Fruit fly (Drosophila melanogaster) whole organism, pupa: ENCODE measurements around the gene Cyp318a1.

Experiments used
- CG10348 ChIP-seq: fragments of 200-800 bp; sonication (Bioruptor generic); IDR thresholded peaks from 2 replicates; pipeline ENCODE4 v1.3.6; 2022; ENCODE audit warnings: missing biosample characterization, missing genetic modification characterization
- CG12605 ChIP-seq: fragments of 200-800 bp; sonication (Bioruptor generic); IDR thresholded peaks from 2 replicates; pipeline ENCODE4 v1.3.6; 2022; ENCODE audit warnings: missing biosample characterization, missing genetic modification characterization
- CG13204 ChIP-seq: fragments of 200-800 bp; sonication (Bioruptor generic); optimal IDR thresholded peaks from 2 replicates; lab custom pipeline; 2018; ENCODE audit warnings: missing biosample characterization, mild to moderate bottlenecking, missing genetic modification characterization, moderate library complexity
- CG14655 ChIP-seq: fragments of 200-800 bp; sonication (Bioruptor generic); optimal IDR thresholded peaks from 3 replicates; lab custom pipeline; 2017; ENCODE audit warnings: mild to moderate bottlenecking, missing biosample characterization, missing genetic modification reagents, missing genetic modification characterization
- CG15710 ChIP-seq: fragments of 200-800 bp; sonication (Bioruptor generic); optimal IDR thresholded peaks from 2 replicates; lab custom pipeline; 2018; ENCODE audit warnings: missing biosample characterization, mild to moderate bottlenecking, missing genetic modification characterization, moderate library complexity
- CG17806 ChIP-seq: fragments of 200-800 bp; sonication (Bioruptor generic); optimal IDR thresholded peaks from 2 replicates; lab custom pipeline; 2018; ENCODE audit warnings: missing biosample characterization, mild to moderate bottlenecking, missing genetic modification characterization, moderate library complexity
- CG32121 ChIP-seq: fragments of 200-800 bp; sonication (Bioruptor generic); IDR thresholded peaks from 2 replicates; pipeline ENCODE4 v1.3.6; 2022; ENCODE audit warnings: missing biosample characterization, missing genetic modification characterization
- CG34367 ChIP-seq: fragments of 200-800 bp; sonication (Bioruptor generic); optimal IDR thresholded peaks from 2 replicates; lab custom pipeline; 2018; ENCODE audit warnings: missing biosample characterization, mild to moderate bottlenecking, missing genetic modification characterization
- CG4496 ChIP-seq: fragments of 200-800 bp; sonication (Bioruptor generic); IDR thresholded peaks from 3 replicates; pipeline ENCODE4 v1.3.6; 2022; ENCODE audit warnings: missing biosample characterization, missing genetic modification characterization
- CG8159 ChIP-seq: fragments of 200-800 bp; sonication (Bioruptor generic); optimal IDR thresholded peaks from 3 replicates; lab custom pipeline; 2018; ENCODE audit warnings: missing biosample characterization, mild to moderate bottlenecking, missing genetic modification characterization, moderate library complexity
- CG8301 ChIP-seq: fragments of 200-800 bp; sonication (Bioruptor generic); optimal IDR thresholded peaks from 2 replicates; lab custom pipeline; 2018; ENCODE audit warnings: missing biosample characterization, mild to moderate bottlenecking, missing genetic modification characterization
- CG9948 ChIP-seq: fragments of 200-800 bp; sonication (Bioruptor generic); optimal IDR thresholded peaks from 2 replicates; lab custom pipeline; 2018; ENCODE audit warnings: missing biosample characterization, mild to moderate bottlenecking, missing genetic modification characterization, moderate library complexity
- D1 ChIP-seq: fragments of 200-800 bp; sonication (Bioruptor generic); optimal IDR thresholded peaks from 2 replicates; lab custom pipeline; 2018; ENCODE audit warnings: missing biosample characterization, mild to moderate bottlenecking, missing genetic modification characterization, moderate library complexity
- EcR ChIP-seq: fragments of 200-800 bp; sonication (Bioruptor generic); optimal IDR thresholded peaks from 3 replicates; lab custom pipeline; 2019; ENCODE audit warnings: missing biosample characterization, missing genetic modification characterization, mild to moderate bottlenecking, moderate library complexity, missing genetic modification reagents
- Ets98B ChIP-seq: fragments of 200-800 bp; sonication (Bioruptor generic); IDR thresholded peaks from 2 replicates; pipeline ENCODE4 v1.3.6; 2022; ENCODE audit warnings: missing biosample characterization, missing genetic modification characterization
- Pif1A ChIP-seq: fragments of 200-800 bp; sonication (Bioruptor generic); optimal IDR thresholded peaks from 3 replicates; lab custom pipeline; 2016; ENCODE audit warnings: missing biosample characterization, missing genetic modification characterization
- Pif1B ChIP-seq: fragments of 200-800 bp; sonication (Bioruptor generic); optimal IDR thresholded peaks from 3 replicates; lab custom pipeline; 2016; ENCODE audit warnings: missing biosample characterization, missing genetic modification characterization
- Snoo ChIP-seq: fragments of 200-800 bp; sonication (Bioruptor generic); optimal IDR thresholded peaks from 3 replicates; lab custom pipeline; 2017; ENCODE audit warnings: missing biosample characterization, mild to moderate bottlenecking, missing genetic modification characterization, inconsistent platforms
- fd96Ca ChIP-seq: fragments of 200-800 bp; sonication (Bioruptor generic); IDR thresholded peaks from 3 replicates; pipeline ENCODE4 v1.3.6; 2022; ENCODE audit warnings: missing biosample characterization, missing genetic modification characterization
- gl ChIP-seq: fragments of 200-800 bp; sonication (Bioruptor generic); optimal IDR thresholded peaks from 2 replicates; lab custom pipeline; 2018; ENCODE audit warnings: missing biosample characterization, mild to moderate bottlenecking, missing genetic modification characterization
- rn ChIP-seq: fragments of 200-800 bp; sonication (Bioruptor generic); IDR thresholded peaks from 2 replicates; pipeline ENCODE4 v1.3.6; 2022; ENCODE audit warnings: missing biosample characterization, missing genetic modification characterization

Gene Cyp318a1

dm6 chrX:12032136-12032682 is at the start of gene Cyp318a1:
Gene Cyp318a1, plus strand, starts transcription at chrX:12032632.
- TF ChIP-seq Ets98B (no peak), CG8159 (tag; lab: Kevin White, UChicago) (no peak)

- TF ChIP-seq rn = no peak
- TF ChIP-seq CG32121 (GFP tag; lab: Robert Waterston, UW) = no peak
- TF ChIP-seq gl = no peak
- no peak for TF ChIP-seq CG8159 (tag; lab: Kevin White, UChicago)
- TF ChIP-seq Pif1A (GFP tag; lab: Kevin White, UChicago) = no peak
- TF ChIP-seq CG12605 (GFP tag; lab: Robert Waterston, UW) = no peak
- TF ChIP-seq D1 (tag; lab: Kevin White, UChicago) = no peak
- TF ChIP-seq CG15710 (tag; lab: Kevin White, UChicago) = no peak
- no peak for TF ChIP-seq Snoo (tag; lab: Kevin White, UChicago)
- TF ChIP-seq CG17806 = no peak
- TF ChIP-seq, all 21 proteins: peak for 0
These were observed 48.6 kb upstream of the Cyp318a1 start for dm6 chrX:11983838-11984237.

dm6 chrX:11984987-11985386 is 47.4 kb upstream of the Cyp318a1 start, which contains the start of gene cac:
Gene cac, minus strand, starts transcription at chrX:11985087.
- TF ChIP-seq CG8159 (tag; lab: Kevin White, UChicago) = no peak
- TF ChIP-seq rn = no peak
- no peak for TF ChIP-seq CG10348 (GFP tag; lab: Robert Waterston, UW)
- TF ChIP-seq CG9948 (tag; lab: Kevin White, UChicago) = no peak
- TF ChIP-seq Pif1A (GFP tag; lab: Kevin White, UChicago) = no peak
- TF ChIP-seq EcR (GFP tag; lab: Kevin White, UChicago) = no peak
- TF ChIP-seq Ets98B = no peak
- no peak for TF ChIP-seq D1 (tag; lab: Kevin White, UChicago)
- TF ChIP-seq gl = no peak
- TF ChIP-seq CG13204 = no peak
- no peak for TF ChIP-seq CG4496
- TF ChIP-seq CG12605 (GFP tag; lab: Robert Waterston, UW) = no peak
- TF ChIP-seq Pif1B = no peak
- no peak for TF ChIP-seq CG8301 (tag; lab: Kevin White, UChicago)
- no peak for TF ChIP-seq fd96Ca (GFP tag; lab: Robert Waterston, UW)
- TF ChIP-seq CG34367 (tag; lab: Kevin White, UChicago) = no peak

dm6 chrX:11987664-11988063 is 44.8 kb upstream of the Cyp318a1 start, which contains the start of gene gd:
Gene gd, minus strand, starts transcription at chrX:11987764.
- no peak for TF ChIP-seq CG15710 (tag; lab: Kevin White, UChicago)
- TF ChIP-seq D1 (tag; lab: Kevin White, UChicago) = no peak
- TF ChIP-seq CG9948 (tag; lab: Kevin White, UChicago) = no peak
- TF ChIP-seq Pif1A (GFP tag; lab: Kevin White, UChicago) = no peak
- TF ChIP-seq CG8301 (tag; lab: Kevin White, UChicago) = no peak
- TF ChIP-seq gl = no peak
- no peak for TF ChIP-seq Pif1B
- TF ChIP-seq fd96Ca (GFP tag; lab: Robert Waterston, UW) = no peak
- TF ChIP-seq CG10348 (GFP tag; lab: Robert Waterston, UW) = no peak
- no peak for TF ChIP-seq EcR (GFP tag; lab: Kevin White, UChicago)
- TF ChIP-seq CG14655 (GFP tag; lab: Kevin White, UChicago) = no peak
- TF ChIP-seq Ets98B = no peak
- no peak for TF ChIP-seq CG13204
- no peak for TF ChIP-seq Snoo (tag; lab: Kevin White, UChicago)
- TF ChIP-seq CG8159 (tag; lab: Kevin White, UChicago) = no peak
- no peak for TF ChIP-seq CG4496
- TF ChIP-seq CG12605 (GFP tag; lab: Robert Waterston, UW) = no peak
- TF ChIP-seq CG32121 (GFP tag; lab: Robert Waterston, UW) = no peak
- TF ChIP-seq, all 21 proteins: peak for 0

dm6 chrX:11988912-11989311 is 43.5 kb upstream of the Cyp318a1 start, which contains the start of gene tsg:
Gene tsg, minus strand, starts transcription at chrX:11988948.
- no peak for TF ChIP-seq CG14655 (GFP tag; lab: Kevin White, UChicago)
- no peak for TF ChIP-seq D1 (tag; lab: Kevin White, UChicago)
- no peak for TF ChIP-seq EcR (GFP tag; lab: Kevin White, UChicago)

dm6 chrX:11992668-11993067 is 39.8 kb upstream of the Cyp318a1 start, which contains the start of gene CG18130:
Gene CG18130, minus strand, starts transcription at chrX:11992768.
- TF ChIP-seq CG8159 (tag; lab: Kevin White, UChicago) (no peak), D1 (tag; lab: Kevin White, UChicago) (no peak), Snoo (tag; lab: Kevin White, UChicago) (no peak), fd96Ca (GFP tag; lab: Robert Waterston, UW) (no peak), Pif1B (no peak), Pif1A (GFP tag; lab: Kevin White, UChicago) (no peak), gl (no peak), CG13204 (no peak), CG15710 (tag; lab: Kevin White, UChicago) (no peak)

- no peak for TF ChIP-seq CG34367 (tag; lab: Kevin White, UChicago)
- TF ChIP-seq, all 21 proteins: peak for 0
These were observed 39.2 kb upstream of the Cyp318a1 start for dm6 chrX:11993279-11993678.
